Worm (Caenorhabditis elegans) whole organism, L1 larva: ENCODE data around the gene max-2.
"Not testable (repeated sequence)": the region's sequence is repeated elsewhere in the genome, so short reads cannot be mapped to it uniquely, and the experiment has no call there.

Experiments used
- aly-2 ChIP-seq: fragments of 150-350 bp; optimal IDR thresholded peaks from 2 replicates; lab custom pipeline; 2014; ENCODE audit warnings: missing biosample characterization, missing genetic modification characterization
- blmp-1 ChIP-seq: fragments of 150-350 bp; optimal IDR thresholded peaks from 2 replicates; lab custom pipeline; 2014; ENCODE audit warnings: missing biosample characterization, missing genetic modification characterization
- ceh-63 ChIP-seq: fragments of 200-800 bp; sonication (Bioruptor generic); optimal IDR thresholded peaks from 2 replicates; lab custom pipeline; 2018; ENCODE audit warnings: mild to moderate bottlenecking, missing genetic modification characterization, missing compliant biosample characterization
- dsc-1 ChIP-seq: sonication (generic microtip); optimal IDR thresholded peaks from 2 replicates; lab custom pipeline; 2016; ENCODE audit warnings: mild to moderate bottlenecking, missing genetic modification characterization, missing compliant biosample characterization
- efl-1 ChIP-seq, 4 experiments: fragments of 150-350 bp; optimal IDR thresholded peaks in 3 of 4; peaks in 1 of 4; 1 replicate in 1 of 4; 2 replicates in 3 of 4; lab custom pipeline; 2014; ENCODE audit warnings: missing biosample characterization in 2 of 4, missing genetic modification characterization in 2 of 4, missing genetic modification reagents in 2 of 4
- ets-5 ChIP-seq: fragments of 200-800 bp; sonication (Bioruptor generic); IDR thresholded peaks from 2 replicates; pipeline ENCODE4 v1.3.6; 2022; ENCODE audit warnings: missing genetic modification characterization, missing compliant biosample characterization
- fkh-8 ChIP-seq: sonication (generic microtip); optimal IDR thresholded peaks from 2 replicates; lab custom pipeline; 2016; ENCODE audit warnings: mild to moderate bottlenecking, missing genetic modification characterization, missing compliant biosample characterization
- grh-1 ChIP-seq: fragments of 200-800 bp; sonication (Bioruptor generic); IDR thresholded peaks from 2 replicates; pipeline ENCODE4 v1.3.6; 2022; ENCODE audit warnings: missing genetic modification reagents, missing genetic modification characterization, missing compliant biosample characterization
- hpl-2 ChIP-seq: fragments of 150-350 bp; optimal IDR thresholded peaks from 2 replicates; lab custom pipeline; 2014; ENCODE audit warnings: missing biosample characterization, missing genetic modification reagents, missing genetic modification characterization
- irx-1 ChIP-seq: sonication (generic microtip); optimal IDR thresholded peaks from 2 replicates; lab custom pipeline; 2016; ENCODE audit warnings: missing genetic modification characterization, missing compliant biosample characterization
- isw-1 ChIP-seq: fragments of 200-800 bp; sonication (Bioruptor generic); IDR thresholded peaks from 2 replicates; pipeline ENCODE4 v1.3.6; 2022; ENCODE audit warnings: missing genetic modification characterization, missing compliant biosample characterization
- jun-1 ChIP-seq: fragments of 150-350 bp; optimal IDR thresholded peaks from 2 replicates; lab custom pipeline; 2014; ENCODE audit warnings: missing biosample characterization, missing genetic modification reagents, missing genetic modification characterization
- lin-14 ChIP-seq: fragments of 200-800 bp; sonication (Bioruptor generic); optimal IDR thresholded peaks from 2 replicates; lab custom pipeline; 2018; ENCODE audit warnings: mild to moderate bottlenecking, missing genetic modification characterization, moderate library complexity, missing compliant biosample characterization
- lin-15B ChIP-seq: fragments of 150-350 bp; sonication (generic microtip); optimal IDR thresholded peaks from 3 replicates; lab custom pipeline; 2014; ENCODE audit warnings: missing biosample characterization, missing genetic modification characterization
- lin-39 ChIP-seq: fragments of 150-350 bp; optimal IDR thresholded peaks from 2 replicates; lab custom pipeline; 2014; ENCODE audit warnings: missing biosample characterization, missing genetic modification reagents, missing genetic modification characterization
- lir-3 ChIP-seq: sonication (generic microtip); optimal IDR thresholded peaks from 2 replicates; lab custom pipeline; 2016; ENCODE audit warnings: mild to moderate bottlenecking, missing genetic modification characterization, moderate library complexity, missing compliant biosample characterization; ENCODE audit not compliant: poor library complexity
- lsy-2 ChIP-seq, 2 experiments: fragments of 150-350 bp; optimal IDR thresholded peaks; 2 replicates each; lab custom pipeline; 2014; ENCODE audit warnings: missing biosample characterization in 2 of 2, missing genetic modification characterization in 2 of 2
- mdl-1 ChIP-seq, 2 experiments: fragments of 150-350 bp; optimal IDR thresholded peaks; 2 replicates each; lab custom pipeline; 2014 to 2017; ENCODE audit warnings: missing biosample characterization in 2 of 2, missing genetic modification characterization in 2 of 2, inconsistent platforms in 1 of 2
- mef-2 ChIP-seq: fragments of 150-350 bp; optimal IDR thresholded peaks from 2 replicates; lab custom pipeline; 2014; ENCODE audit warnings: missing biosample characterization, missing genetic modification characterization
- nhr-19 ChIP-seq: fragments of 200-800 bp; sonication (Bioruptor generic); conservative IDR thresholded peaks from 2 replicates; pipeline ENCODE4 v1.3.6; 2022; ENCODE audit warnings: missing genetic modification characterization, missing compliant biosample characterization
- nhr-237 ChIP-seq: fragments of 150-350 bp; optimal IDR thresholded peaks from 2 replicates; lab custom pipeline; 2014; ENCODE audit warnings: missing biosample characterization, missing genetic modification characterization
- nhr-28 ChIP-seq: fragments of 150-350 bp; optimal IDR thresholded peaks from 2 replicates; lab custom pipeline; 2014; ENCODE audit warnings: missing biosample characterization, missing genetic modification characterization
- nhr-76 ChIP-seq: sonication (generic microtip); optimal IDR thresholded peaks from 2 replicates; lab custom pipeline; 2017; ENCODE audit warnings: missing biosample characterization, missing genetic modification characterization
- nhr-90 ChIP-seq: sonication (generic microtip); optimal IDR thresholded peaks from 2 replicates; lab custom pipeline; 2016; ENCODE audit warnings: mild to moderate bottlenecking, missing genetic modification characterization, missing compliant biosample characterization; ENCODE audit not compliant: poor library complexity
- pag-3 ChIP-seq: sonication (generic microtip); optimal IDR thresholded peaks from 2 replicates; lab custom pipeline; 2017; ENCODE audit warnings: missing genetic modification characterization, mild to moderate bottlenecking, missing compliant biosample characterization, antibody characterized with exemption, borderline replicate concordance; ENCODE audit not compliant: insufficient read depth
- rnt-1 ChIP-seq: sonication (generic microtip); optimal IDR thresholded peaks from 2 replicates; lab custom pipeline; 2016; ENCODE audit warnings: mild to moderate bottlenecking, missing genetic modification characterization, moderate library complexity, missing compliant biosample characterization
- snpc-4 ChIP-seq: fragments of 150-350 bp; optimal IDR thresholded peaks from 2 replicates; lab custom pipeline; 2014; ENCODE audit warnings: missing biosample characterization, missing genetic modification characterization
- sptf-1 ChIP-seq: fragments of 150-350 bp; optimal IDR thresholded peaks from 2 replicates; lab custom pipeline; 2014; ENCODE audit warnings: missing biosample characterization, missing genetic modification characterization
- sup-37 ChIP-seq: fragments of 200-800 bp; sonication (Bioruptor generic); optimal IDR thresholded peaks from 2 replicates; lab custom pipeline; 2018; ENCODE audit warnings: mild to moderate bottlenecking, missing genetic modification characterization, missing compliant biosample characterization
- tlp-1 ChIP-seq: fragments of 150-350 bp; optimal IDR thresholded peaks from 2 replicates; lab custom pipeline; 2014; ENCODE audit warnings: missing biosample characterization, missing genetic modification characterization
- unc-130 ChIP-seq: fragments of 150-350 bp; optimal IDR thresholded peaks from 2 replicates; lab custom pipeline; 2017; ENCODE audit warnings: missing biosample characterization, missing genetic modification characterization, inconsistent platforms
- unc-62 ChIP-seq: fragments of 150-350 bp; optimal IDR thresholded peaks from 2 replicates; lab custom pipeline; 2014; ENCODE audit warnings: missing biosample characterization, missing genetic modification reagents, missing genetic modification characterization
- unc-86 ChIP-seq: sonication (generic microtip); optimal IDR thresholded peaks from 2 replicates; lab custom pipeline; 2016; ENCODE audit warnings: missing genetic modification characterization, missing compliant biosample characterization
- unc-98 ChIP-seq: fragments of 200-800 bp; sonication (Bioruptor generic); IDR thresholded peaks from 2 replicates; pipeline ENCODE4 v1.3.6; 2022; ENCODE audit warnings: missing genetic modification characterization, missing compliant biosample characterization

Gene max-2

ce11 chrII:13059196-13059595 lies 33.6 kb upstream of the max-2 start:
- TF ChIP-seq efl-1 (optimal IDR thresholded peaks at IDR 0.05; lab: Kevin White, UChicago) (no peak), efl-1 (GFP tag; optimal IDR thresholded peaks at IDR 0.05 in 1 of 2; lab: Kevin White, UChicago) (peak in 1 of 2 experiments; percentile 62), sup-37 (GFP tag; lab: Kevin White, UChicago) (no peak), fkh-8 (no peak)

DNA sequence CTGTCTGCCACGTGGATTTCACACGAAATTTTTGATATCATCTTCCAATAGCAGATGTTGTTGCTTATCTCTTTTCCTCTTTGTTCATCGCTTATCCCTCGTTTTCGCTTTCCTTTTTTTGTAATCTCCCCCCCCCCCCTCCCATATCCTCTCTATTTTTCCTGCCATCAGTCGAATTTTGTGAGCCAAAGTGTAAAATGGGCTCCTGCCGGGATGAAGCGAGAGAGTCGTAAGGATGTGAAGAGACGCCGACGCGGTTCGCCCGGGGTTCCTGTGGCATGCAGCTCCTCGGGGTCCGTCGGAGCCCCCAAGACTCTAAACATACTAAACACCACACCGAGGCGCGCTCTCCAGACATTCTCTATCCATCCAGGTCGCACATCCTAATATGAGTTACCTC lies 30.9 kb upstream of the max-2 start, which contains the start of gene zyx-1:
Gene zyx-1, plus strand, starts transcription at position 331 of the 400 bp plus-strand sequence.
- TF ChIP-seq efl-1 (optimal IDR thresholded peaks at IDR 0.05; lab: Kevin White, UChicago) = no peak
- TF ChIP-seq efl-1 (GFP tag; optimal IDR thresholded peaks at IDR 0.05 in 1 of 2; lab: Kevin White, UChicago) = peak in 1 of 2 experiments; percentile 64
- TF ChIP-seq sup-37 (GFP tag; lab: Kevin White, UChicago) = no peak
- TF ChIP-seq nhr-237 (tag; lab: Kevin White, UChicago) = no peak
- no peak for TF ChIP-seq grh-1 (GFP tag; lab: Robert Waterston, UW)
- no peak for TF ChIP-seq unc-130 (tag; lab: Kevin White, UChicago)
- no peak for TF ChIP-seq nhr-19 (GFP tag; lab: Robert Waterston, UW)
- peak; percentile 65 for TF ChIP-seq lin-14 (GFP tag; lab: Kevin White, UChicago)
- no peak for TF ChIP-seq nhr-28 (tag; lab: Kevin White, UChicago)
- no peak for TF ChIP-seq ets-5
- TF ChIP-seq unc-98 = no peak
- TF ChIP-seq lin-15B = no peak
- TF ChIP-seq ceh-63 (GFP tag; lab: Kevin White, UChicago) = no peak
- TF ChIP-seq dsc-1 (tag; lab: Kevin White, UChicago) = no peak
- TF ChIP-seq unc-86 = no peak
- TF ChIP-seq jun-1 = no peak
- no peak for TF ChIP-seq sptf-1 (tag; lab: Kevin White, UChicago)
- peak; percentile 79 for TF ChIP-seq pag-3 (tag; lab: Kevin White, UChicago)
- TF ChIP-seq lin-39 = no peak
- no peak for TF ChIP-seq lir-3 (tag; lab: Kevin White, UChicago)
- TF ChIP-seq aly-2 (tag; lab: Kevin White, UChicago) = no peak
- TF ChIP-seq unc-62 = no peak
- TF ChIP-seq mef-2 (tag; lab: Kevin White, UChicago) = no peak
- TF ChIP-seq mdl-1 (tag; optimal IDR thresholded peaks at IDR 0.05; lab: Kevin White, UChicago) = no peak
- no peak for TF ChIP-seq isw-1 (GFP tag; lab: Robert Waterston, UW)
- no peak for TF ChIP-seq tlp-1 (tag; lab: Kevin White, UChicago)
- TF ChIP-seq rnt-1 (tag; lab: Kevin White, UChicago) = peak; percentile 37
- TF ChIP-seq irx-1 = no peak
- no peak for TF ChIP-seq lsy-2 (tag; optimal IDR thresholded peaks at IDR 0.05; lab: Kevin White, UChicago)

DNA sequence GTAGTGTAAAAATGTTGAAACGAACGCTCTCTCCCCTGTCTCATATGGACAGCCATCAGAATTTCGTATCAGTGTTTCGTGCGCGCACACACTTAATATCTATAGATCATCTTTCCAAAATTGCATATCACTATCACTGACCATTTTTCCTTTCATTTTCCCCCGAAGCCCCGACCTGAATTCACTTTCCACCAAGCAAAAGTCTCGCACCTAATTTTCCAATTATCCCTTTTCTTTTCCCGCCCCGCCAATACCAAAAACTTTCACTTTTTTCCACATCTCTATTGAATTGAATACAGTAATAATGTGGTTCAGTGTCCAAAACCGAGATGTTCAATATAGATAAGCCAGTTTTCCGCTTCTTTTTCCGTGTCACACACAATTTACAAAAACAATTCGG lies 27.8 kb upstream of the max-2 start:
- no peak for TF ChIP-seq nhr-76 (tag; lab: Kevin White, UChicago)
- TF ChIP-seq blmp-1 (tag; lab: Kevin White, UChicago) = peak; percentile 98

DNA sequence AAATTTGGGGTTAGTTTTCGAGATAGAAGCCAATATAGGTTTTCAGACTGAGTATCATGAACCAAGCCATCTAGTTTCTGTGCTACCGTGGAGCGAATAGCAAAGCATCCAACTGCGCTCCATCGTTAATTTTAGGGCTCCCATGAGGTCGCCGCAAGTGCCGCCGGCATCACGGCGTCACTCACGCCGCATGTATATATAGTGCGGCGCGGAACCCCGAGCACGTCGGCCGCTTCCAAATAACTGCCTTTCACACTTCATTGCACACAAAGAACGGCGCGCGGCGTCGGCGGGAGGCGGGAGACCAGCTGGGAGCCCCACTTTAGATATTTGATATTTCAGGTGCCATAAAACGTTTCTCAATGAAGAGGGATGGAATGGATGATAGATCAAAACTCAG lies 24.4 kb upstream of the max-2 start:
- no peak for TF ChIP-seq aly-2 (tag; lab: Kevin White, UChicago)
- TF ChIP-seq snpc-4 (tag; lab: Kevin White, UChicago) = peak; percentile 47

DNA sequence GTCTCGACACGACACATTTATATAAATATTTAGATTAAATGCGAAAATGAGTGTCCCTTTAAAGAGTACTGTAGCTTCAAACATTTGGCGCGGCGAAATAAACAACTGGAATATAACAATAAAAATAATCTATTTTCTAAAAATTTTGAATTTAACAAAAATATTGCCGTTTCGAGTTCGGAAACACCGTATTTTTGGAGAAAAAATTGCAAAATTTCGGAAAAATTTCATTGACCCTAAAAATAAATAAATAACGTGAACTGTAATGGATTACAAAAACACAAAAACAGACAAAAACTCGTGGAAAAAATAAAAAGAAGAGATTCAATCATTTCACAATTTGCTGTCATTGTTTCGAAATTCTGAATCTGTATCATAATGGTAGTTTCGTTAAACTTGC lies 22.0 kb upstream of the max-2 start, which contains the start of gene F42G4.2:
Gene F42G4.2, plus strand, starts transcription at position 301 of the 400 bp plus-strand sequence.
- TF ChIP-seq jun-1; nhr-90 (tag; lab: Kevin White, UChicago); hpl-2 (GFP tag; lab: Kevin White, UChicago): not testable (repeated sequence)
